Worm (Caenorhabditis elegans) whole organism, late embryonic: ENCODE results near the gene nhr-232.

ENCODE experiments used
- F13H6.1 ChIP-seq: sonication (generic microtip); optimal IDR thresholded peaks from 2 replicates; lab custom pipeline; 2016; ENCODE audit warnings: missing genetic modification characterization, missing compliant biosample characterization
- ama-1 ChIP-seq: fragments of 150-350 bp; optimal IDR thresholded peaks from 2 replicates; lab custom pipeline; 2014
- fkh-10 ChIP-seq: fragments of 150-350 bp; optimal IDR thresholded peaks from 2 replicates; lab custom pipeline; 2014; ENCODE audit warnings: missing biosample characterization, missing genetic modification reagents, missing genetic modification characterization
- hlh-13 ChIP-seq: fragments of 200-800 bp; sonication (Bioruptor generic); optimal IDR thresholded peaks from 2 replicates; lab custom pipeline; 2018; ENCODE audit warnings: mild to moderate bottlenecking, missing genetic modification characterization, missing compliant biosample characterization
- lin-11 ChIP-seq: fragments of 200-800 bp; sonication (Bioruptor generic); optimal IDR thresholded peaks from 2 replicates; lab custom pipeline; 2018; ENCODE audit warnings: mild to moderate bottlenecking, missing genetic modification characterization, missing compliant biosample characterization
- pha-4 ChIP-seq: fragments of 150-350 bp; optimal IDR thresholded peaks from 2 replicates; lab custom pipeline; 2018; ENCODE audit warnings: missing biosample characterization, missing genetic modification reagents, missing genetic modification characterization
- pqm-1 ChIP-seq: sonication (generic microtip); optimal IDR thresholded peaks from 2 replicates; lab custom pipeline; 2016; ENCODE audit warnings: missing genetic modification characterization, missing compliant biosample characterization
- rnt-1 ChIP-seq: sonication (generic microtip); optimal IDR thresholded peaks from 2 replicates; lab custom pipeline; 2016; ENCODE audit warnings: missing genetic modification characterization, missing compliant biosample characterization
- sox-2 ChIP-seq: fragments of 200-800 bp; sonication (Bioruptor generic); IDR thresholded peaks from 2 replicates; pipeline ENCODE4 v1.3.6; 2022; ENCODE audit warnings: missing genetic modification reagents, missing genetic modification characterization, missing compliant biosample characterization
- tbx-2 ChIP-seq: sonication (generic microtip); optimal IDR thresholded peaks from 2 replicates; lab custom pipeline; 2016; ENCODE audit warnings: missing genetic modification characterization, missing compliant biosample characterization
- unc-55 ChIP-seq: sonication (generic microtip); optimal IDR thresholded peaks from 2 replicates; lab custom pipeline; 2017; ENCODE audit warnings: missing biosample characterization, missing genetic modification reagents, missing genetic modification characterization

- TF ChIP-seq fkh-10 (GFP tag; lab: Kevin White, UChicago): no peak
- no peak for TF ChIP-seq lin-11 (tag; lab: Kevin White, UChicago)
- TF ChIP-seq sox-2: no peak
- TF ChIP-seq rnt-1 (tag; lab: Kevin White, UChicago): no peak
- no peak for TF ChIP-seq unc-55 (GFP tag; lab: Kevin White, UChicago)
- TF ChIP-seq tbx-2 (tag; lab: Kevin White, UChicago): no peak
- no peak for TF ChIP-seq F13H6.1 (tag; lab: Kevin White, UChicago)
- no peak for TF ChIP-seq pha-4 (tag; lab: Kevin White, UChicago)
- TF ChIP-seq pqm-1 (tag; lab: Kevin White, UChicago): no peak
- no peak for TF ChIP-seq hlh-13 (GFP tag; lab: Kevin White, UChicago)
- TF ChIP-seq ama-1 (lab: Kevin White, UChicago): no peak
Observed at ce11 chrV:10233330-10233729, 22.6 kb upstream of the nhr-232 start, which contains the start of gene str-182.
